Worm (Caenorhabditis elegans): ENCODE results near the gene Y57G7A.11.

ce11 chrII:1244420-1244959, 32.2 kb downstream of the Y57G7A.11 start:
- TF ChIP-seq ama-1 (optimal IDR thresholded peaks at IDR 0.05) (no peak), tra-4 (tag; optimal IDR thresholded peaks at IDR 0.05) (no peak), flt-1 (GFP tag; IDR thresholded peaks at IDR 0.05) (no peak)

Measured in whole organism, early embryonic.